Fruit fly (Drosophila melanogaster): ENCODE data around the gene CG14990.

Gene CG14990

DNA sequence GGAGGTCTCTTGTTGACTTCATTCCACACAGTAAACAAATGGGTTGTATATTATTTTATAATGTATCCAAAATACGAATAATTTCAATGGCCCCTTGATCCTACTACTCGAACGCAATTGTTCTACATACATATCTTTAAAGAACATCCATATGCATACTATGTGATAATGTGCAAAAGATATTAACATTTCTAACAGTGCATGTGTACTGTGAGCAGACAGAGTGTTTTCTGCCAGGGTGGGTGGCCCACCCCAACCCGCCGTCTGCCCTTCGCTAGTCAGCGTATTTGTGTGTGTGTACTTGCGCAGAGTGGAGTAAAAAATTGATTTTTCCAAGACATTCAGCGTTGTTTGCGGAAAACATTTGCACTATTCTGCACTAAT is 22.0 kb upstream of the CG14990 start (continued):
- TF ChIP-seq CG4820 (GFP tag; optimal IDR thresholded peaks at IDR 0.05) (peak; percentile 53), CG10565 (GFP tag; optimal IDR thresholded peaks at IDR 0.05) (no peak), CG1792 (GFP tag; optimal IDR thresholded peaks at IDR 0.05) (no peak), CG10366 (GFP tag; IDR thresholded peaks at IDR 0.05) (peak; percentile 75), CG10654 (GFP tag; optimal IDR thresholded peaks at IDR 0.05) (peak; percentile 50), CG6272 (GFP tag; IDR thresholded peaks at IDR 0.05) (peak; percentile 35), CG6654 (GFP tag; optimal IDR thresholded peaks at IDR 0.05) (peak; percentile 26), Chrac-16 (GFP tag; optimal IDR thresholded peaks at IDR 0.05) (peak; percentile 12), hkb (optimal IDR thresholded peaks at IDR 0.05) (no peak), hkb (GFP tag; IDR thresholded peaks at IDR 0.05) (peak; percentile 80), CG14014 (GFP tag; IDR thresholded peaks at IDR 0.05) (peak; percentile 71), CG11504 (tag; optimal IDR thresholded peaks at IDR 0.05) (peak; percentile 23), ems (GFP tag; optimal IDR thresholded peaks at IDR 0.05) (no peak), gce (GFP tag; IDR thresholded peaks at IDR 0.05) (peak; percentile 53; the same call in 1 of the 3 replicates), CG11696 (GFP tag; IDR thresholded peaks at IDR 0.05) (0 out of 2 replicates have a peak, but pooled peaks have one; percentile 39), esg (GFP tag; conservative IDR thresholded peaks at IDR 0.05) (peak; percentile 81), mam (GFP tag; optimal IDR thresholded peaks at IDR 0.05) (no peak), CG3065 (GFP tag; optimal IDR thresholded peaks at IDR 0.05) (no peak), Jarid2 (GFP tag; optimal IDR thresholded peaks at IDR 0.05) (no peak), CG32532 (GFP tag; IDR thresholded peaks at IDR 0.05) (peak; percentile 79), Deaf1 (tag; optimal IDR thresholded peaks at IDR 0.05) (no peak), CkIIα-i1 (GFP tag; IDR thresholded peaks at IDR 0.05) (peak; percentile 22; the same call in 1 of the 2 replicates), Med (GFP tag) (peak; percentile 90), trh (GFP tag; optimal IDR thresholded peaks at IDR 0.05) (no peak), Poxn (GFP tag; IDR thresholded peaks at IDR 0.05) (peak; percentile 37; the same call in 1 of the 2 replicates), dimm (GFP tag; IDR thresholded peaks at IDR 0.05) (0 out of 2 replicates have a peak, but pooled peaks have one; percentile 28), CG9437 (GFP tag; optimal IDR thresholded peaks at IDR 0.05) (peak; percentile 8), bowl (GFP tag; IDR thresholded peaks at IDR 0.05) (peak; percentile 29; the same call in 1 of the 2 replicates), so (GFP tag; IDR thresholded peaks at IDR 0.05) (peak; percentile 8; the same call in 1 of the 3 replicates), pb (GFP tag; optimal IDR thresholded peaks at IDR 0.05) (no peak), ara (GFP tag; IDR thresholded peaks at IDR 0.05) (peak; percentile 75), Mes4 (GFP tag; optimal IDR thresholded peaks at IDR 0.05) (no peak), zen (tag; optimal IDR thresholded peaks at IDR 0.05) (no peak), CG3838 (GFP tag; optimal IDR thresholded peaks at IDR 0.05) (no peak), inv (GFP tag; IDR thresholded peaks at IDR 0.05; ENCODE audit: partially characterized antibody) (no peak), run (tag; optimal IDR thresholded peaks at IDR 0.05) (no peak), CG30431 (GFP tag; optimal IDR thresholded peaks at IDR 0.05) (peak; percentile 57), CG14441 (GFP tag; IDR thresholded peaks at IDR 0.05) (peak; percentile 66), lbe (GFP tag; optimal IDR thresholded peaks at IDR 0.05) (peak; percentile 62), luna (GFP tag; optimal IDR thresholded peaks at IDR 0.05) (no peak), Ptx1 (GFP tag; IDR thresholded peaks at IDR 0.05) (peak; percentile 78), CG17361 (GFP tag; IDR thresholded peaks at IDR 0.05) (peak; percentile 34; the same call in 1 of the 3 replicates), sr (GFP tag; IDR thresholded peaks at IDR 0.05) (peak; percentile 34; the same call in 1 of the 3 replicates), kni (GFP tag; optimal IDR thresholded peaks at IDR 0.05) (no peak), Atf3 (GFP tag; optimal IDR thresholded peaks at IDR 0.05) (no peak), BEAF-32 (GFP tag; optimal IDR thresholded peaks at IDR 0.05) (no peak), trem (tag; optimal IDR thresholded peaks at IDR 0.05) (peak; percentile 22), HmgZ (tag; optimal IDR thresholded peaks at IDR 0.05) (peak; percentile 7), CG17612 (GFP tag; IDR thresholded peaks at IDR 0.05) (peak; percentile 52), ind (GFP tag; optimal IDR thresholded peaks at IDR 0.05) (peak; percentile 68), CG9932 (GFP tag; IDR thresholded peaks at IDR 0.05) (peak; percentile 64), Drgx (GFP tag; IDR thresholded peaks at IDR 0.05) (peak; percentile 91), CG18262 (tag; optimal IDR thresholded peaks at IDR 0.05) (peak; percentile 22)

Data from whole organism, embryonic.